Worm (Caenorhabditis elegans) whole organism, L2 larva: Measurements from ENCODE around the gene phf-32.
A peak's percentile ranks its signal among the peaks of the same experiment; 100 is the strongest.

Source experiments
- C34F6.9 ChIP-seq: fragments of 150-350 bp; optimal IDR thresholded peaks from 2 replicates; lab custom pipeline; 2014; ENCODE audit warnings: missing biosample characterization, missing genetic modification characterization
- F13H6.1 ChIP-seq: sonication (generic microtip); optimal IDR thresholded peaks from 2 replicates; lab custom pipeline; 2016; ENCODE audit warnings: missing genetic modification characterization, missing compliant biosample characterization
- R02D3.7 ChIP-seq: fragments of 150-350 bp; optimal IDR thresholded peaks from 2 replicates; lab custom pipeline; 2014; ENCODE audit warnings: missing biosample characterization, missing genetic modification characterization
- Y55F3AM.14 ChIP-seq: fragments of 200-800 bp; sonication (Bioruptor generic); optimal IDR thresholded peaks from 2 replicates; lab custom pipeline; 2018; ENCODE audit warnings: mild to moderate bottlenecking, missing genetic modification characterization, missing compliant biosample characterization
- ZK546.5 ChIP-seq: sonication (generic microtip); optimal IDR thresholded peaks from 2 replicates; lab custom pipeline; 2017; ENCODE audit warnings: missing biosample characterization, missing genetic modification characterization
- alr-1 ChIP-seq: fragments of 150-350 bp; optimal IDR thresholded peaks from 2 replicates; lab custom pipeline; 2014; ENCODE audit warnings: missing biosample characterization, missing genetic modification characterization
- aly-2 ChIP-seq: fragments of 150-350 bp; optimal IDR thresholded peaks from 2 replicates; lab custom pipeline; 2014; ENCODE audit warnings: missing biosample characterization, missing genetic modification characterization
- ama-1 ChIP-seq: fragments of 150-350 bp; optimal IDR thresholded peaks from 2 replicates; lab custom pipeline; 2018; ENCODE audit warnings: inconsistent platforms
- blmp-1 ChIP-seq: sonication (generic microtip); optimal IDR thresholded peaks from 2 replicates; lab custom pipeline; 2017; ENCODE audit warnings: missing genetic modification characterization, mild to moderate bottlenecking, missing compliant biosample characterization, antibody characterized with exemption, moderate library complexity; ENCODE audit not compliant: insufficient read depth
- ceh-16 ChIP-seq: fragments of 150-350 bp; optimal IDR thresholded peaks from 2 replicates; lab custom pipeline; 2014; ENCODE audit warnings: missing biosample characterization, missing genetic modification characterization
- ceh-82 ChIP-seq: fragments of 150-350 bp; optimal IDR thresholded peaks from 2 replicates; lab custom pipeline; 2014; ENCODE audit warnings: missing biosample characterization, missing genetic modification characterization
- crh-2 ChIP-seq: sonication (generic microtip); optimal IDR thresholded peaks from 2 replicates; lab custom pipeline; 2017; ENCODE audit warnings: missing biosample characterization, missing genetic modification characterization
- dmd-4 ChIP-seq: sonication (generic microtip); optimal IDR thresholded peaks from 2 replicates; lab custom pipeline; 2017; ENCODE audit warnings: missing biosample characterization, missing genetic modification characterization
- elt-1 ChIP-seq: fragments of 150-350 bp; optimal IDR thresholded peaks from 2 replicates; lab custom pipeline; 2014; ENCODE audit warnings: missing biosample characterization, missing genetic modification characterization
- elt-3 ChIP-seq: sonication (generic microtip); optimal IDR thresholded peaks from 2 replicates; lab custom pipeline; 2017; ENCODE audit warnings: missing biosample characterization, missing genetic modification characterization
- fos-1 ChIP-seq: fragments of 150-350 bp; optimal IDR thresholded peaks from 2 replicates; lab custom pipeline; 2014; ENCODE audit warnings: missing biosample characterization, missing genetic modification characterization
- lin-39 ChIP-seq: fragments of 150-350 bp; optimal IDR thresholded peaks from 2 replicates; lab custom pipeline; 2014; ENCODE audit warnings: missing biosample characterization, missing genetic modification reagents, missing genetic modification characterization
- lsy-2 ChIP-seq, 2 experiments: fragments of 150-350 bp in 1 of 2; sonication (generic microtip) in 1 of 2; optimal IDR thresholded peaks; 2 replicates each; lab custom pipeline; 2014 to 2017; ENCODE audit warnings: missing biosample characterization in 2 of 2, missing genetic modification characterization in 2 of 2
- mab-5 ChIP-seq: fragments of 150-350 bp; optimal IDR thresholded peaks from 2 replicates; lab custom pipeline; 2014; ENCODE audit warnings: missing biosample characterization, missing genetic modification characterization
- mbf-1 ChIP-seq: sonication (generic microtip); optimal IDR thresholded peaks from 2 replicates; lab custom pipeline; 2017; ENCODE audit warnings: missing biosample characterization, missing genetic modification characterization
- mdl-1 ChIP-seq, 2 experiments: fragments of 150-350 bp in 1 of 2; sonication (generic microtip) in 1 of 2; optimal IDR thresholded peaks; 2 replicates each; lab custom pipeline; 2017; ENCODE audit warnings: missing biosample characterization in 2 of 2, missing genetic modification characterization in 2 of 2
- nhr-11 ChIP-seq: fragments of 150-350 bp; optimal IDR thresholded peaks from 2 replicates; lab custom pipeline; 2014; ENCODE audit warnings: missing biosample characterization, missing genetic modification characterization
- nhr-12 ChIP-seq: fragments of 150-350 bp; optimal IDR thresholded peaks from 2 replicates; lab custom pipeline; 2014; ENCODE audit warnings: missing biosample characterization, missing genetic modification characterization
- nhr-129 ChIP-seq: fragments of 150-350 bp; optimal IDR thresholded peaks from 2 replicates; lab custom pipeline; 2014; ENCODE audit warnings: missing biosample characterization, missing genetic modification characterization
- nhr-21 ChIP-seq: fragments of 150-350 bp; optimal IDR thresholded peaks from 2 replicates; lab custom pipeline; 2014; ENCODE audit warnings: missing biosample characterization, missing genetic modification characterization
- nhr-25 ChIP-seq: fragments of 150-350 bp; sonication (generic microtip); optimal IDR thresholded peaks from 3 replicates; lab custom pipeline; 2014; ENCODE audit warnings: missing biosample characterization, missing genetic modification characterization
- nhr-6 ChIP-seq: fragments of 150-350 bp; optimal IDR thresholded peaks from 2 replicates; lab custom pipeline; 2014; ENCODE audit warnings: missing biosample characterization, missing genetic modification characterization
- peb-1 ChIP-seq: fragments of 150-350 bp; optimal IDR thresholded peaks from 2 replicates; lab custom pipeline; 2014; ENCODE audit warnings: missing biosample characterization, missing genetic modification characterization
- sem-4 ChIP-seq: fragments of 150-350 bp; optimal IDR thresholded peaks from 2 replicates; lab custom pipeline; 2014; ENCODE audit warnings: missing biosample characterization, missing genetic modification reagents, missing genetic modification characterization
- skn-1 ChIP-seq: sonication (generic microtip); optimal IDR thresholded peaks from 2 replicates; lab custom pipeline; 2017; ENCODE audit warnings: missing biosample characterization, missing genetic modification characterization
- sma-3 ChIP-seq: sonication (generic microtip); optimal IDR thresholded peaks from 2 replicates; lab custom pipeline; 2016; ENCODE audit warnings: missing genetic modification reagents, missing genetic modification characterization, missing compliant biosample characterization
- snpc-4 ChIP-seq: fragments of 150-350 bp; optimal IDR thresholded peaks from 2 replicates; lab custom pipeline; 2014; ENCODE audit warnings: missing biosample characterization, missing genetic modification characterization
- unc-39 ChIP-seq: fragments of 150-350 bp; optimal IDR thresholded peaks from 2 replicates; lab custom pipeline; 2014; ENCODE audit warnings: missing biosample characterization, missing genetic modification characterization
- unc-55 ChIP-seq: fragments of 150-350 bp; sonication (generic microtip); optimal IDR thresholded peaks from 3 replicates; lab custom pipeline; 2014; ENCODE audit warnings: missing biosample characterization, missing genetic modification reagents, missing genetic modification characterization
- unc-62 ChIP-seq: fragments of 150-350 bp; optimal IDR thresholded peaks from 2 replicates; lab custom pipeline; 2014; ENCODE audit warnings: missing biosample characterization, missing genetic modification reagents, missing genetic modification characterization
- zag-1 ChIP-seq: fragments of 150-350 bp; optimal IDR thresholded peaks from 2 replicates; lab custom pipeline; 2014; ENCODE audit warnings: missing biosample characterization, missing genetic modification characterization
- ztf-1 ChIP-seq: fragments of 200-800 bp; sonication (Bioruptor generic); conservative IDR thresholded peaks from 2 replicates; pipeline ENCODE4 v1.3.6; 2022; ENCODE audit warnings: missing genetic modification characterization, missing compliant biosample characterization
- ztf-11 ChIP-seq: sonication (generic microtip); optimal IDR thresholded peaks from 2 replicates; lab custom pipeline; 2017; ENCODE audit warnings: missing biosample characterization, missing genetic modification characterization

phf-32 gene

ce11 chrX:12331795-12332194 is 25.1 kb downstream of the phf-32 start, which contains the start of gene srd-46:
Gene srd-46 (plus strand): TSS chrX:12332095.
- TF ChIP-seq peb-1 (tag; lab: Kevin White, UChicago) (no peak), mab-5 (tag; lab: Kevin White, UChicago) (no peak), elt-1 (tag; lab: Kevin White, UChicago) (no peak), nhr-11 (tag; lab: Kevin White, UChicago) (no peak)

ce11 chrX:12333479-12333878 is 26.8 kb downstream of the phf-32 start, which contains the start of gene srd-47:
Gene srd-47 (plus strand): TSS chrX:12333642.
- no peak for TF ChIP-seq ama-1 (lab: Kevin White, UChicago)
- TF ChIP-seq Y55F3AM.14: no peak
- no peak for TF ChIP-seq crh-2 (tag; lab: Kevin White, UChicago)
- no peak for TF ChIP-seq R02D3.7
- TF ChIP-seq sem-4 (tag; lab: Kevin White, UChicago): no peak
- no peak for TF ChIP-seq F13H6.1 (tag; lab: Kevin White, UChicago)
- no peak for TF ChIP-seq ceh-16 (tag; lab: Kevin White, UChicago)
- no peak for TF ChIP-seq aly-2 (tag; lab: Kevin White, UChicago)
- TF ChIP-seq C34F6.9 (tag; lab: Kevin White, UChicago): no peak
- no peak for TF ChIP-seq unc-62 (GFP tag; lab: Kevin White, UChicago)
- TF ChIP-seq lsy-2 (tag; optimal IDR thresholded peaks at IDR 0.05; lab: Kevin White, UChicago): no peak
- TF ChIP-seq ztf-1 (GFP tag; lab: Robert Waterston, UW): no peak
- TF ChIP-seq mab-5 (tag; lab: Kevin White, UChicago): no peak
- no peak for TF ChIP-seq snpc-4 (tag; lab: Kevin White, UChicago)
- no peak for TF ChIP-seq ZK546.5 (tag; lab: Kevin White, UChicago)
- no peak for TF ChIP-seq nhr-6 (tag; lab: Kevin White, UChicago)
- no peak for TF ChIP-seq fos-1
- no peak for TF ChIP-seq ztf-11
- TF ChIP-seq ceh-82 (tag; lab: Kevin White, UChicago): no peak

- TF ChIP-seq alr-1 (tag; lab: Kevin White, UChicago): no peak
- no peak for TF ChIP-seq skn-1 (tag; lab: Kevin White, UChicago)
- no peak for TF ChIP-seq ama-1 (lab: Kevin White, UChicago)
- no peak for TF ChIP-seq Y55F3AM.14
- TF ChIP-seq nhr-129 (tag; lab: Kevin White, UChicago): no peak
- no peak for TF ChIP-seq unc-55 (GFP tag; lab: Kevin White, UChicago)
- TF ChIP-seq F13H6.1 (tag; lab: Kevin White, UChicago): no peak
- TF ChIP-seq dmd-4 (tag; lab: Kevin White, UChicago): no peak
- TF ChIP-seq elt-3 (tag; lab: Kevin White, UChicago): no peak
- TF ChIP-seq nhr-12 (tag; lab: Kevin White, UChicago): no peak
- TF ChIP-seq ztf-1 (GFP tag; lab: Robert Waterston, UW): no peak
- TF ChIP-seq blmp-1 (tag; lab: Kevin White, UChicago): no peak
- no peak for TF ChIP-seq unc-39 (tag; lab: Kevin White, UChicago)
- TF ChIP-seq lsy-2 (tag; optimal IDR thresholded peaks at IDR 0.05; lab: Kevin White, UChicago): no peak
- TF ChIP-seq peb-1 (tag; lab: Kevin White, UChicago): no peak
- TF ChIP-seq ZK546.5 (tag; lab: Kevin White, UChicago): no peak
- no peak for TF ChIP-seq crh-2 (tag; lab: Kevin White, UChicago)
- no peak for TF ChIP-seq nhr-11 (tag; lab: Kevin White, UChicago)
Observed at ce11 chrX:12335808-12336207, 29.1 kb downstream of the phf-32 start, which contains the start of gene srd-48. Gene srd-48 (plus strand): TSS chrX:12336108.

ce11 chrX:12337846-12338490 is 31.3 kb downstream of the phf-32 start, which contains the start of gene srd-44:
Gene srd-44 (plus strand): TSS chrX:12338440.
- TF ChIP-seq nhr-21 (tag; lab: Kevin White, UChicago) (peak; percentile 18), nhr-6 (tag; lab: Kevin White, UChicago) (no peak), alr-1 (tag; lab: Kevin White, UChicago) (no peak), ZK546.5 (tag; lab: Kevin White, UChicago) (no peak), Y55F3AM.14 (no peak), mdl-1 (tag; optimal IDR thresholded peaks at IDR 0.05; lab: Kevin White, UChicago) (no peak), mab-5 (tag; lab: Kevin White, UChicago) (no peak), fos-1 (peak; percentile 25), sma-3 (GFP tag; lab: Kevin White, UChicago) (peak; percentile 17), mbf-1 (no peak), crh-2 (tag; lab: Kevin White, UChicago) (peak; percentile 21), zag-1 (tag; lab: Kevin White, UChicago) (no peak), lin-39 (tag; lab: Kevin White, UChicago) (no peak), unc-55 (GFP tag; lab: Kevin White, UChicago) (no peak), snpc-4 (tag; lab: Kevin White, UChicago) (no peak), C34F6.9 (tag; lab: Kevin White, UChicago) (no peak), ztf-11 (no peak), nhr-25 (tag; lab: Kevin White, UChicago) (no peak)
